Worm (Caenorhabditis elegans): Measurements from ENCODE around the gene nhr-3.

Gene nhr-3

ce11 chrX:14561416-14561973 lies 3.2 kb downstream of the nhr-3 start (continued):
- TF ChIP-seq hrde-1 (tag; optimal IDR thresholded peaks at IDR 0.05; ENCODE audit: borderline replicate concordance) (no peak), F37B4.10 (GFP tag; IDR thresholded peaks at IDR 0.05) (no peak), Y53F4B.3 (GFP tag; IDR thresholded peaks at IDR 0.05) (no peak), ceh-100 (GFP tag; IDR thresholded peaks at IDR 0.05) (no peak), akir-1 (GFP tag; optimal IDR thresholded peaks at IDR 0.05) (no peak), let-526 (GFP tag; IDR thresholded peaks at IDR 0.05) (no peak), C06A6.2 (GFP tag; conservative IDR thresholded peaks at IDR 0.05) (peak; percentile 43; the same call in 1 of the 2 replicates), tbp1 (GFP tag; optimal IDR thresholded peaks at IDR 0.05) (no peak), die-1 (tag; optimal IDR thresholded peaks at IDR 0.05) (no peak), B0019.2 (GFP tag; conservative IDR thresholded peaks at IDR 0.05) (no peak), ztf-6 (GFP tag; IDR thresholded peaks at IDR 0.05) (no peak), lin-26 (GFP tag; IDR thresholded peaks at IDR 0.05) (peak; percentile 14; the same call in 1 of the 2 replicates), Y56A3A.18 (GFP tag; IDR thresholded peaks at IDR 0.05) (no peak), K11D2.4 (GFP tag; IDR thresholded peaks at IDR 0.05) (0 out of 2 replicates have a peak, but pooled peaks have one; percentile 61), athp-1 (tag; optimal IDR thresholded peaks at IDR 0.05) (no peak), ceh-58 (GFP tag; IDR thresholded peaks at IDR 0.05) (no peak), efl-1 (GFP tag; optimal IDR thresholded peaks at IDR 0.05) (no peak), snpc-3.4 (tag; optimal IDR thresholded peaks at IDR 0.05) (no peak), pbrm-1 (GFP tag; IDR thresholded peaks at IDR 0.05) (peak; percentile 23; the same call in 1 of the 2 replicates), attf-6 (GFP tag; IDR thresholded peaks at IDR 0.05) (no peak), F39B2.1 (GFP tag; IDR thresholded peaks at IDR 0.05) (no peak), F55B11.4 (tag; optimal IDR thresholded peaks at IDR 0.05; ENCODE audit: borderline replicate concordance, insufficient read depth) (no peak), ekl-4 (GFP tag; IDR thresholded peaks at IDR 0.05) (peak; percentile 14; the same call in 1 of the 2 replicates), cebp-2 (GFP tag; IDR thresholded peaks at IDR 0.05) (no peak), repo-1 (tag; optimal IDR thresholded peaks at IDR 0.05) (no peak), egl-44 (GFP tag; IDR thresholded peaks at IDR 0.05) (no peak), unc-130 (GFP tag; optimal IDR thresholded peaks at IDR 0.05) (no peak), madf-3 (GFP tag; IDR thresholded peaks at IDR 0.05) (no peak), atf-7 (tag; optimal IDR thresholded peaks at IDR 0.05) (peak; percentile 27), him-1 (tag; optimal IDR thresholded peaks at IDR 0.05) (no peak), ceh-27 (GFP tag; optimal IDR thresholded peaks at IDR 0.05) (no peak), cebp-1 (GFP tag; IDR thresholded peaks at IDR 0.05) (no peak), cebp-1 (tag; optimal IDR thresholded peaks at IDR 0.05) (peak; percentile 65), tlf-1 (GFP tag; optimal IDR thresholded peaks at IDR 0.05) (no peak), fkh-3 (tag; optimal IDR thresholded peaks at IDR 0.05) (no peak), xnd-1 (tag; optimal IDR thresholded peaks at IDR 0.05) (no peak), rec-8 (tag; optimal IDR thresholded peaks at IDR 0.05) (no peak), sea-2 (GFP tag; IDR thresholded peaks at IDR 0.05) (no peak), ccch-3 (GFP tag; optimal IDR thresholded peaks at IDR 0.05) (no peak), egrh-3 (GFP tag; IDR thresholded peaks at IDR 0.05) (0 out of 2 replicates have a peak, but pooled peaks have one; percentile 9), T26A5.8 (tag; optimal IDR thresholded peaks at IDR 0.05) (no peak), gei-17 (GFP tag; optimal IDR thresholded peaks at IDR 0.05) (no peak), mcd-1 (GFP tag; IDR thresholded peaks at IDR 0.05) (peak; percentile 36; the same call in 1 of the 2 replicates), ceh-91 (GFP tag; IDR thresholded peaks at IDR 0.05) (no peak), F23B12.7 (tag; optimal IDR thresholded peaks at IDR 0.05; ENCODE audit: insufficient read depth) (no peak), sdz-38 (tag; optimal IDR thresholded peaks at IDR 0.05) (no peak), let-607 (tag; optimal IDR thresholded peaks at IDR 0.05) (no peak), F57C9.4 (tag; optimal IDR thresholded peaks at IDR 0.05) (no peak)

All from whole organism, young adult.